Worm (Caenorhabditis elegans) whole organism, young adult: ENCODE results near the gene spp-26.

ENCODE experiments used
- B0019.2 ChIP-seq: fragments of 200-800 bp; sonication (Bioruptor generic); conservative IDR thresholded peaks from 2 replicates; pipeline ENCODE4 v1.3.6; 2022; ENCODE audit warnings: missing genetic modification reagents, missing genetic modification characterization, missing compliant biosample characterization
- B0035.1 ChIP-seq: sonication (generic microtip); optimal IDR thresholded peaks from 2 replicates; lab custom pipeline; 2016; ENCODE audit warnings: missing genetic modification characterization, mild to moderate bottlenecking, missing compliant biosample characterization, missing genotype, missing genetic modification reagents
- D2030.7 ChIP-seq: fragments of 200-800 bp; sonication (Bioruptor generic); IDR thresholded peaks from 2 replicates; pipeline ENCODE4 v1.3.6; 2022; ENCODE audit warnings: missing genetic modification reagents, missing genetic modification characterization, missing compliant biosample characterization
- F22D6.2 ChIP-seq: sonication (generic microtip); optimal IDR thresholded peaks from 2 replicates; lab custom pipeline; 2016; ENCODE audit warnings: mild to moderate bottlenecking, missing genetic modification characterization, missing compliant biosample characterization
- F39B2.1 ChIP-seq: fragments of 200-800 bp; sonication (Bioruptor generic); IDR thresholded peaks from 2 replicates; pipeline ENCODE4 v1.3.6; 2022; ENCODE audit warnings: missing genetic modification reagents, missing genetic modification characterization, missing compliant biosample characterization
- K12H6.12 ChIP-seq: fragments of 200-800 bp; sonication (Bioruptor generic); optimal IDR thresholded peaks from 2 replicates; lab custom pipeline; 2018; ENCODE audit warnings: mild to moderate bottlenecking, missing genetic modification characterization, missing compliant biosample characterization
- T07F8.4 ChIP-seq: sonication (generic microtip); optimal IDR thresholded peaks from 2 replicates; lab custom pipeline; 2016; ENCODE audit warnings: mild to moderate bottlenecking, missing genetic modification characterization, moderate library complexity, missing compliant biosample characterization
- Y53G8AR.9 ChIP-seq: fragments of 200-800 bp; sonication (Bioruptor generic); conservative IDR thresholded peaks from 2 replicates; pipeline ENCODE4 v1.3.6; 2022; ENCODE audit warnings: missing genetic modification reagents, missing genetic modification characterization, missing compliant biosample characterization
- akir-1 ChIP-seq: fragments of 200-800 bp; sonication (Bioruptor generic); optimal IDR thresholded peaks from 2 replicates; lab custom pipeline; 2018; ENCODE audit warnings: mild to moderate bottlenecking, missing genetic modification characterization, moderate library complexity, missing compliant biosample characterization
- attf-5 ChIP-seq: fragments of 200-800 bp; sonication (Bioruptor generic); optimal IDR thresholded peaks from 2 replicates; lab custom pipeline; 2018; ENCODE audit warnings: mild to moderate bottlenecking, missing genetic modification characterization, missing compliant biosample characterization
- attf-6 ChIP-seq: fragments of 200-800 bp; sonication (Bioruptor generic); IDR thresholded peaks from 2 replicates; pipeline ENCODE4 v1.3.6; 2022; ENCODE audit warnings: missing genetic modification reagents, missing genetic modification characterization, missing compliant biosample characterization
- ccch-3 ChIP-seq: fragments of 200-800 bp; sonication (Bioruptor generic); optimal IDR thresholded peaks from 2 replicates; lab custom pipeline; 2018; ENCODE audit warnings: mild to moderate bottlenecking, missing genetic modification characterization, missing compliant biosample characterization
- cebp-2 ChIP-seq: fragments of 200-800 bp; sonication (Bioruptor generic); IDR thresholded peaks from 2 replicates; pipeline ENCODE4 v1.3.6; 2022; ENCODE audit warnings: missing genetic modification characterization, missing compliant biosample characterization
- ceh-27 ChIP-seq: fragments of 200-800 bp; sonication (Bioruptor generic); optimal IDR thresholded peaks from 2 replicates; lab custom pipeline; 2018; ENCODE audit warnings: mild to moderate bottlenecking, missing genetic modification characterization, moderate library complexity, missing compliant biosample characterization
- ceh-91 ChIP-seq: fragments of 200-800 bp; sonication (Bioruptor generic); IDR thresholded peaks from 2 replicates; pipeline ENCODE4 v1.3.6; 2022; ENCODE audit warnings: missing genetic modification reagents, missing genetic modification characterization, missing compliant biosample characterization
- ekl-4 ChIP-seq: fragments of 200-800 bp; sonication (Bioruptor generic); IDR thresholded peaks from 2 replicates; pipeline ENCODE4 v1.3.6; 2022; ENCODE audit warnings: missing genetic modification reagents, missing genetic modification characterization, missing compliant biosample characterization
- hmg-20 ChIP-seq: fragments of 200-800 bp; sonication (Bioruptor generic); IDR thresholded peaks from 2 replicates; pipeline ENCODE4 v1.3.6; 2022; ENCODE audit warnings: missing genetic modification reagents, missing genetic modification characterization, missing compliant biosample characterization
- lag-1 ChIP-seq: fragments of 200-800 bp; sonication (Bioruptor generic); IDR thresholded peaks from 2 replicates; pipeline ENCODE4 v1.3.6; 2022; ENCODE audit warnings: missing genetic modification reagents, missing genetic modification characterization, missing compliant biosample characterization
- let-526 ChIP-seq: fragments of 200-800 bp; sonication (Bioruptor generic); IDR thresholded peaks from 2 replicates; pipeline ENCODE4 v1.3.6; 2022; ENCODE audit warnings: missing genetic modification reagents, missing genetic modification characterization, missing compliant biosample characterization
- lir-1 ChIP-seq: fragments of 200-800 bp; sonication (Bioruptor generic); conservative IDR thresholded peaks from 2 replicates; pipeline ENCODE4 v1.3.6; 2022; ENCODE audit warnings: missing genetic modification reagents, missing genetic modification characterization, missing compliant biosample characterization
- lsl-1 ChIP-seq: fragments of 200-800 bp; sonication (Bioruptor generic); optimal IDR thresholded peaks from 2 replicates; lab custom pipeline; 2018; ENCODE audit warnings: mild to moderate bottlenecking, missing genetic modification characterization, moderate library complexity, missing compliant biosample characterization
- madf-8 ChIP-seq: fragments of 200-800 bp; sonication (Bioruptor generic); conservative IDR thresholded peaks from 2 replicates; pipeline ENCODE4 v1.3.6; 2022; ENCODE audit warnings: missing genetic modification reagents, missing genetic modification characterization, missing compliant biosample characterization
- nfya-2 ChIP-seq: fragments of 200-800 bp; sonication (Bioruptor generic); IDR thresholded peaks from 2 replicates; pipeline ENCODE4 v1.3.6; 2022; ENCODE audit warnings: missing genetic modification reagents, missing genetic modification characterization, missing compliant biosample characterization
- pha-4 ChIP-seq: fragments of 150-350 bp; sonication (generic microtip); optimal IDR thresholded peaks from 2 replicates; lab custom pipeline; 2014; ENCODE audit warnings: missing biosample characterization, missing genetic modification reagents, missing genetic modification characterization
- rcor-1 ChIP-seq: fragments of 200-800 bp; sonication (Bioruptor generic); IDR thresholded peaks from 2 replicates; pipeline ENCODE4 v1.3.6; 2022; ENCODE audit warnings: missing genetic modification reagents, missing genetic modification characterization, missing compliant biosample characterization
- rec-8 ChIP-seq, 2 experiments: sonication (generic microtip); optimal IDR thresholded peaks; 2 replicates each; lab custom pipeline; 2016; ENCODE audit warnings: mild to moderate bottlenecking in 2 of 2, missing genetic modification characterization in 2 of 2, missing genetic modification reagents in 2 of 2, missing genotype in 2 of 2, missing biosample characterization in 1 of 2, missing compliant biosample characterization in 1 of 2, moderate library complexity in 1 of 2
- repo-1 ChIP-seq: sonication (generic microtip); optimal IDR thresholded peaks from 2 replicates; lab custom pipeline; 2017; ENCODE audit warnings: mild to moderate bottlenecking, missing genetic modification characterization, missing compliant biosample characterization
- sdz-38 ChIP-seq: sonication (generic microtip); optimal IDR thresholded peaks from 2 replicates; lab custom pipeline; 2016; ENCODE audit warnings: missing genotype, missing genetic modification characterization, missing compliant biosample characterization
- sea-2 ChIP-seq: fragments of 200-800 bp; sonication (Bioruptor generic); IDR thresholded peaks from 2 replicates; pipeline ENCODE4 v1.3.6; 2022; ENCODE audit warnings: missing genetic modification characterization, missing compliant biosample characterization
- snpc-1.1 ChIP-seq: sonication (generic microtip); optimal IDR thresholded peaks from 2 replicates; lab custom pipeline; 2017; ENCODE audit warnings: missing genetic modification characterization, mild to moderate bottlenecking, missing compliant biosample characterization, antibody characterized with exemption, moderate library complexity, missing genotype, missing genetic modification reagents; ENCODE audit not compliant: insufficient read depth
- snpc-3.4 ChIP-seq: sonication (generic microtip); optimal IDR thresholded peaks from 2 replicates; lab custom pipeline; 2017; ENCODE audit warnings: missing genetic modification characterization, mild to moderate bottlenecking, missing compliant biosample characterization, antibody characterized with exemption, moderate library complexity, missing genotype, missing genetic modification reagents
- tbp1 ChIP-seq: fragments of 200-800 bp; sonication (Bioruptor generic); optimal IDR thresholded peaks from 2 replicates; lab custom pipeline; 2018; ENCODE audit warnings: mild to moderate bottlenecking, missing genetic modification characterization, missing compliant biosample characterization
- tbx-9 ChIP-seq: sonication (generic microtip); optimal IDR thresholded peaks from 2 replicates; lab custom pipeline; 2016; ENCODE audit warnings: borderline replicate concordance, missing genetic modification characterization, inconsistent platforms, missing compliant biosample characterization
- tlf-1 ChIP-seq: fragments of 200-800 bp; sonication (Bioruptor generic); optimal IDR thresholded peaks from 2 replicates; lab custom pipeline; 2018; ENCODE audit warnings: mild to moderate bottlenecking, missing genetic modification characterization, missing compliant biosample characterization
- unc-62 ChIP-seq: fragments of 150-350 bp; optimal IDR thresholded peaks from 2 replicates; lab custom pipeline; 2014; ENCODE audit warnings: missing biosample characterization, missing genetic modification reagents, missing genetic modification characterization
- zim-3 ChIP-seq: sonication (generic microtip); optimal IDR thresholded peaks from 2 replicates; lab custom pipeline; 2017; ENCODE audit warnings: mild to moderate bottlenecking, missing genetic modification characterization, moderate library complexity, missing compliant biosample characterization
- ztf-18 ChIP-seq: sonication (generic microtip); optimal IDR thresholded peaks from 2 replicates; lab custom pipeline; 2016; ENCODE audit warnings: missing genotype, mild to moderate bottlenecking, missing genetic modification characterization, missing compliant biosample characterization
- ztf-22 ChIP-seq: fragments of 200-800 bp; sonication (Bioruptor generic); optimal IDR thresholded peaks from 2 replicates; lab custom pipeline; 2018; ENCODE audit warnings: mild to moderate bottlenecking, missing genetic modification characterization, moderate library complexity, missing compliant biosample characterization
- ztf-28 ChIP-seq: fragments of 200-800 bp; sonication (Bioruptor generic); IDR thresholded peaks from 2 replicates; pipeline ENCODE4 v1.3.6; 2022; ENCODE audit warnings: missing genetic modification reagents, missing genetic modification characterization, missing compliant biosample characterization
- ztf-6 ChIP-seq: fragments of 200-800 bp; sonication (Bioruptor generic); IDR thresholded peaks from 2 replicates; pipeline ENCODE4 v1.3.6; 2022; ENCODE audit warnings: missing genetic modification reagents, missing genetic modification characterization, missing compliant biosample characterization

spp-26 gene

ce11 chrV:6559585-6559984 lies 580 bp upstream of the spp-26 start (continued):
- TF ChIP-seq ztf-18 (tag; lab: Kevin White, UChicago) (peak; percentile 67), Y53G8AR.9 (no peak), ztf-22 (GFP tag; lab: Kevin White, UChicago) (no peak), lsl-1 (GFP tag; lab: Kevin White, UChicago) (peak; percentile 43), B0019.2 (peak; percentile 25; the same call in 1 of the 2 replicates), lag-1 (GFP tag; lab: Robert Waterston, UW) (no peak), T07F8.4 (tag; lab: Kevin White, UChicago) (peak; percentile 69), D2030.7 (GFP tag; lab: Robert Waterston, UW) (peak; percentile 69; the same call in 1 of the 2 replicates), ekl-4 (GFP tag; lab: Robert Waterston, UW) (peak; percentile 64), akir-1 (no peak), madf-8 (peak; percentile 45), ztf-28 (GFP tag; lab: Robert Waterston, UW) (no peak), rcor-1 (no peak), unc-62 (no peak), F39B2.1 (GFP tag; lab: Robert Waterston, UW) (no peak), sdz-38 (tag; lab: Kevin White, UChicago) (no peak), snpc-1.1 (peak; percentile 31), ccch-3 (GFP tag; lab: Kevin White, UChicago) (no peak), tbx-9 (tag; lab: Kevin White, UChicago) (no peak), F22D6.2 (tag; lab: Kevin White, UChicago) (no peak), rec-8 (tag; optimal IDR thresholded peaks at IDR 0.05; lab: Kevin White, UChicago) (peak; percentile 69 to 81), attf-6 (GFP tag; lab: Robert Waterston, UW) (no peak), repo-1 (tag; lab: Kevin White, UChicago) (no peak), nfya-2 (GFP tag; lab: Robert Waterston, UW) (no peak), lir-1 (no peak), pha-4 (tag; lab: Kevin White, UChicago) (no peak), sea-2 (GFP tag; lab: Robert Waterston, UW) (no peak), ztf-6 (GFP tag; lab: Robert Waterston, UW) (no peak), let-526 (GFP tag; lab: Robert Waterston, UW) (no peak), zim-3 (tag; lab: Kevin White, UChicago) (peak; percentile 45)

DNA sequence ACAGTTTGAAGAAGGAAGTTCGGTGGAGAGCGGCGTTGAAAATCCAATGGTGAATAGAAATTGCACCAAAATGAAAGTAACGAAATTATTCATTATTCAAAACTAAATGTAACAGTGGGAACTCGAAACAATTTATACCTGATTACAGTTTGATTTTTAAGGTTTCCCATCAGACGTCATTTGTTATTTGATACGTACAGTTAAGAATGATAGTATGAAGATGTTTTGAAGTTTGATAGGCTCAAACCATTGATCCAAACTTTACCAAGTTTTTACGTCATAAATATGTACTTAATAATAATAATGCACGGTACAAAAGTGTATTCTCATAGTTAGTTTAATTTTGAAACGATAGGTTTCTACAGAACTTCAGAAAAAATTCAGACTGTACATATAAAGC lies 902 bp downstream of the spp-26 start, which contains the start of gene spp-20:
Gene spp-20 (minus strand): TSS at position 101 of the 400 bp plus-strand sequence.
- TF ChIP-seq cebp-2 (GFP tag; lab: Robert Waterston, UW) (no peak), ceh-91 (GFP tag; lab: Robert Waterston, UW) (no peak), hmg-20 (GFP tag; lab: Robert Waterston, UW) (no peak), tbp1 (GFP tag; lab: Kevin White, UChicago) (no peak), K12H6.12 (tag; lab: Kevin White, UChicago) (no peak), ceh-27 (no peak), tlf-1 (GFP tag; lab: Kevin White, UChicago) (no peak), attf-5 (GFP tag; lab: Kevin White, UChicago) (no peak), B0035.1 (tag; lab: Kevin White, UChicago) (no peak), snpc-3.4 (tag; lab: Kevin White, UChicago) (no peak), madf-8 (no peak)
